Worm (Caenorhabditis elegans) whole organism, early embryonic: ENCODE results near the gene abce-1.

Source experiments
- aly-1 ChIP-seq: sonication (generic microtip); optimal IDR thresholded peaks from 2 replicates; lab custom pipeline; 2016; ENCODE audit warnings: missing genetic modification characterization, missing compliant biosample characterization
- ama-1 ChIP-seq: fragments of 150-350 bp; optimal IDR thresholded peaks from 2 replicates; lab custom pipeline; 2014
- ets-7 ChIP-seq: sonication (generic microtip); optimal IDR thresholded peaks from 2 replicates; lab custom pipeline; 2016; ENCODE audit warnings: missing genotype, missing genetic modification characterization, missing compliant biosample characterization
- sea-1 ChIP-seq: fragments of 200-800 bp; sonication (Bioruptor generic); conservative IDR thresholded peaks from 2 replicates; pipeline ENCODE4 v1.3.6; 2022; ENCODE audit warnings: missing genetic modification characterization, missing compliant biosample characterization

DNA sequence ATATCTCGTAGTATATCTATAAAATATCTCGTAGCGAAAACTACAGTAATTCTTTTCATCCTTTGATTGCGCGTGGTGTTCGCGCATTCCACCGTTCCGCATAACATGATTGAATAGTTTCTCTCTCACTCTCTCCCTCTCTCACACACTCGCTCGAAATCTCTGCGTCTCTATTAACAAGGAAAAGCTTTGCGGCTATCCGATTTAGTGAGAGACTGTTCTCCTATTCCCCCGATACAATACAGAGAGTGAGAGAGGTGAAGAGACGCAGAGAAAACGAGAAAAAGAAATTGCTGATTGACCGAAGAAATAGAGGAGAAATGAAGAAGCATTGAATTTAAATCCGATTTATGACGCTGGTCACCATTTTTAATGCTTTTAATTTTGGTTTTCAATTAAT is 28.4 kb downstream of the abce-1 start:
- TF ChIP-seq ama-1: no peak
- no peak for TF ChIP-seq ets-7 (tag; lab: Kevin White, UChicago)
- TF ChIP-seq sea-1 (GFP tag; lab: Robert Waterston, UW): no peak
- TF ChIP-seq aly-1: no peak
